Fruit fly (Drosophila melanogaster): ENCODE data around the gene CG13989.

CG13989 gene

DNA sequence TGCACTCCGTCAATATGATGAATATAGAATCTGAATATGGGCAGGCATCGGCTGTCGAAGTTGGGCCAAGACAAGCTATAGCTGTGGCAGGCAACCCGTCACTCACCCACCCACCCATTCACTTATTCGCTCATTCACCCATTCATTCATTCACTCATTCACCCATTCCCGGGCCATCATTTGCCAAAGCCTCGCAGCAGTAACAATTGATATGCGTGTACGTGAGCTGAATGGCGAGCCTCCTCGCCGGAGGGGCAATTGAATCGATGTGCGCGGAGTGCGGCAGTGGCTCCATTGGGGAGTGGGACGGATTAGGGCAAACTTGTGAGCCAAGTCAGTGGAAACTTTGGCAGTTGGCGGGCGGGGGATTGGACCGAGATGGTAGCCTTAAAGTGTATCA is 16.2 kb downstream of the CG13989 start:
- no peak for TF ChIP-seq ttk (optimal IDR thresholded peaks at IDR 0.05)
- TF ChIP-seq insv (optimal IDR thresholded peaks at IDR 0.05): no peak
- TF ChIP-seq psq (optimal IDR thresholded peaks at IDR 0.05): no peak
- no peak for TF ChIP-seq Myc (optimal IDR thresholded peaks at IDR 0.05)
- TF ChIP-seq h (optimal IDR thresholded peaks at IDR 0.05): no peak
- no peak for TF ChIP-seq Sin3A (optimal IDR thresholded peaks at IDR 0.05)

dm6 chr2L:6177141-6177540 is 16.9 kb downstream of the CG13989 start:
- no peak for TF ChIP-seq insv (optimal IDR thresholded peaks at IDR 0.05)
- no peak for TF ChIP-seq Sin3A (optimal IDR thresholded peaks at IDR 0.05)
- TF ChIP-seq ttk (optimal IDR thresholded peaks at IDR 0.05): no peak
- TF ChIP-seq Myc (optimal IDR thresholded peaks at IDR 0.05): no peak
- TF ChIP-seq psq (optimal IDR thresholded peaks at IDR 0.05): no peak

- no peak for TF ChIP-seq insv (optimal IDR thresholded peaks at IDR 0.05)
- no peak for TF ChIP-seq Myc (optimal IDR thresholded peaks at IDR 0.05)
- no peak for TF ChIP-seq psq (optimal IDR thresholded peaks at IDR 0.05)
- TF ChIP-seq Sin3A (optimal IDR thresholded peaks at IDR 0.05): no peak
- TF ChIP-seq ttk (optimal IDR thresholded peaks at IDR 0.05): no peak
- no peak for TF ChIP-seq h (optimal IDR thresholded peaks at IDR 0.05)
Observed at dm6 chr2L:6178118-6178739, 18.0 kb downstream of the CG13989 start.

DNA sequence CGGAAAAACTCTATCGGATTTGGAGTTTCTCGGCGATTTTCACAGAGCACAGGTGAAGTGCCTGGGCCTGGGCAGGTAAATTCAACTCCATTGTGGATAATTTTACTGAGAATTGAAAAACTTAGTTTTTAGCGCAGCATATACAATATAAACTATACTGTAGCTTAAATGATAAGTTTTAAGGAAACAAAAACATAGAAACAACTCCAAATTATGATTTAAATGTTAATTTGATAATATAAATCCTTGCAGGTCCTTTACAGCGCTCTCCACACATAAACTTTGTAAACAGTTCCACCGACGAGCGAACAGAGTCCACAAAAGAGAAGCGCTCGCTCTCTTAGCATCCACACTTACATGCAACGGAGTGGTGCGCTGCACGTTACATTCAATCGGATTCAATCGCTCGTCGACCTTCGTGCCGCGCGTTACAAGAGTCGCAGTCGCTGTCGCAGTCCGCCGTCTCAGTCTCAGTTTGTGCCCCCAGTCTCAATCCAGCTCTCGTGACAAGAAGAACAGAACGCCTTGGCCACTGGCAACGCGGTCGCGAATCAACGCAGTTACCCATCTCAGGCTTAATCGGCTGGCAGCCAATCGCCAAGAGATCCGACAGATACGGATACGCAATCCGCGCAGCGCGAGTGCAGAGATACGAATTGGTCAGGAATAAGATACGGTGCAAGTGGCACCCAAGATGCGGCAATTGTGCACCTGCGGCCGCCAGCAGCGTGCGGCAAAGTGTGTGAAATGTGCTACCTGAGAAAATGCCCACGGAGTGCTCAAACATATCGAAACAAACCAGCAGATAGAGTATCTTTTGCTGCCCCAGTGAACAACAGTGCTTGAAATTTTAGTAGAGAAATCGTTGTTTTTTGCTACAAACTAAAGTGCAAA is 18.8 kb downstream of the CG13989 start, which contains the start of gene smal:
TSS of gene smal (plus strand) at position 394 of the 894 bp plus-strand sequence.
- TF ChIP-seq psq (optimal IDR thresholded peaks at IDR 0.05) (no peak), h (optimal IDR thresholded peaks at IDR 0.05) (no peak), insv (optimal IDR thresholded peaks at IDR 0.05) (no peak), Sin3A (optimal IDR thresholded peaks at IDR 0.05) (no peak)

DNA sequence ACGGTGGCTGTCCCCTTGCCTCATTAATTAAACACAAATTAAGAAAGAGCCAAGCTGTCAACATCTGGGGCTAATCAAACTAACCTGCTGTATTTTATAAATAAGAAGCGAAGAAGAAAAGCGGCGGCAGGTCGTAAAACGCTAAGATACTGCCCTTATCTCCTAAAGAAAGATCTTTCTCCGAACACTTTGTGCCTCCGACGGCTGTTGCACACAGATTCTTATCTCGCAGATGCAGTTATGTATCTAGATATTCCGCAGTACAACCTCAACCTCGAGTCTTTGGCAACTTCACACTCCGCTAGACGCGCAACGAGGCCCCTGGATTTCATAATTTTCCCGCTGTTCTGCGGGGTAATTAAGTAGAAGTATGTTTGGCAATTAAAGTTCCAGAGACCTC is 19.8 kb downstream of the CG13989 start:
- TF ChIP-seq Myc (optimal IDR thresholded peaks at IDR 0.05) (no peak), Sin3A (optimal IDR thresholded peaks at IDR 0.05) (no peak)

- TF ChIP-seq psq (optimal IDR thresholded peaks at IDR 0.05) (no peak), Myc (optimal IDR thresholded peaks at IDR 0.05) (no peak), Sin3A (optimal IDR thresholded peaks at IDR 0.05) (no peak), h (optimal IDR thresholded peaks at IDR 0.05) (no peak), ttk (optimal IDR thresholded peaks at IDR 0.05) (no peak), insv (optimal IDR thresholded peaks at IDR 0.05) (no peak)
Observed at dm6 chr2L:6186356-6186755, 26.2 kb downstream of the CG13989 start.

DNA sequence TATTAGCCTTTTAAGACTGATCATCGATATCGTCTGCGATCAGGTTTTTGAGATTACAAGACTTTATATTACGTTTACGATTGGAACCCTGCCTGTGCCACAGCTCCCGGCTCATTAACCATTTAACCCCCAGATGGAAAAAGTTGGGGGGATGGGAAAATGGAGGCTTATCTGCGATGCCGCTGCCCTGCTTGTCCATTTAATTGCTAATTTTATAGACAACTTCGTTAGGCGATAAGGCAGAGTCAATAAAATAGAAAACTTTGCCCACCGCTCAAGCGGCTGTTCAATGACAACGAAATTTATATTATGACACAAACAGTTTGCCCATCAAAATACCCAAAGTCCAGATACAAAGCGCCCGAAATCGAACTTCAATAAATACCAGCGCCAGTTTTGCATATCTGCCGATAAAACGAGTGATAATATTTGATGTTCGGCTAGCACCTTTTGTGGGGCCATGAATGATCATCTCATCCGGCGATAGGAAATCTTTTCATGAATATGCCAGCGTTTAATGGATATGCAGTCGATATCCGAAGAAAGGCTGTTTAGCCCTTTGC is 32.9 kb downstream of the CG13989 start:
- no peak for TF ChIP-seq ttk (optimal IDR thresholded peaks at IDR 0.05)
- no peak for TF ChIP-seq insv (optimal IDR thresholded peaks at IDR 0.05)
- TF ChIP-seq Myc (optimal IDR thresholded peaks at IDR 0.05): no peak
- TF ChIP-seq h (optimal IDR thresholded peaks at IDR 0.05): no peak
- TF ChIP-seq psq (optimal IDR thresholded peaks at IDR 0.05): no peak
- no peak for TF ChIP-seq Sin3A (optimal IDR thresholded peaks at IDR 0.05)

- TF ChIP-seq Sin3A (optimal IDR thresholded peaks at IDR 0.05): no peak
- TF ChIP-seq Myc (optimal IDR thresholded peaks at IDR 0.05): no peak
- TF ChIP-seq ttk (optimal IDR thresholded peaks at IDR 0.05): no peak
- no peak for TF ChIP-seq insv (optimal IDR thresholded peaks at IDR 0.05)
- TF ChIP-seq psq (optimal IDR thresholded peaks at IDR 0.05): no peak
- TF ChIP-seq h (optimal IDR thresholded peaks at IDR 0.05): no peak
Observed at dm6 chr2L:6194054-6194453, 33.9 kb downstream of the CG13989 start.

- TF ChIP-seq Myc (optimal IDR thresholded peaks at IDR 0.05) (no peak), ttk (optimal IDR thresholded peaks at IDR 0.05) (no peak), insv (optimal IDR thresholded peaks at IDR 0.05) (no peak), h (optimal IDR thresholded peaks at IDR 0.05) (no peak), Sin3A (optimal IDR thresholded peaks at IDR 0.05) (no peak), psq (optimal IDR thresholded peaks at IDR 0.05) (no peak)
Observed at dm6 chr2L:6197773-6198172, 37.6 kb downstream of the CG13989 start.

- TF ChIP-seq Myc (optimal IDR thresholded peaks at IDR 0.05) (no peak), h (optimal IDR thresholded peaks at IDR 0.05) (no peak), ttk (optimal IDR thresholded peaks at IDR 0.05) (no peak), Sin3A (optimal IDR thresholded peaks at IDR 0.05) (no peak), psq (optimal IDR thresholded peaks at IDR 0.05) (no peak), insv (optimal IDR thresholded peaks at IDR 0.05) (no peak)
Observed at dm6 chr2L:6198822-6199221, 38.6 kb downstream of the CG13989 start.

dm6 chr2L:6199544-6199943 is 39.3 kb downstream of the CG13989 start:
- TF ChIP-seq psq (optimal IDR thresholded peaks at IDR 0.05) (no peak), h (optimal IDR thresholded peaks at IDR 0.05) (no peak), Myc (optimal IDR thresholded peaks at IDR 0.05) (no peak), Sin3A (optimal IDR thresholded peaks at IDR 0.05) (no peak), insv (optimal IDR thresholded peaks at IDR 0.05) (no peak), ttk (optimal IDR thresholded peaks at IDR 0.05) (no peak)

DNA sequence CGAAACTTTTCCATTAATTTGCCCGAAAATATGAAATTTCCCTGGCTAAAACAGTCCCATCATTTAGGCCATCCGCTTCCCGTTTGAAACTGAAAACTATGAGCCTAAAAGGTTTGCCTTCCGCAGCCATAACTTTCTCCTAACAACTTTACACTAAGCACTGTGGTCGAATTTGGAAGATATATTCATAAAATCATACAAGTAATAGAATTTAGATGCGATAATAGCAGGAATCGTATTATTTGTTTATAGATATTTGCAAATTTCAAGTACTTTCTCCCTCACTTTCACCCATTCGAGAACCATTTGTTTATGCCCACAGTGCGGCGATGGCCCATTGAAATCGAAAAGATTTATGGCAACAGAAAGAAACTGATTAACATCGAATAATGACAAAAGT is 41.3 kb downstream of the CG13989 start:
- TF ChIP-seq h (optimal IDR thresholded peaks at IDR 0.05): no peak
- no peak for TF ChIP-seq Sin3A (optimal IDR thresholded peaks at IDR 0.05)
- TF ChIP-seq Myc (optimal IDR thresholded peaks at IDR 0.05): no peak
- TF ChIP-seq ttk (optimal IDR thresholded peaks at IDR 0.05): no peak
- no peak for TF ChIP-seq psq (optimal IDR thresholded peaks at IDR 0.05)
- TF ChIP-seq insv (optimal IDR thresholded peaks at IDR 0.05): no peak

Measured in Kc167 (cell line).